Fruit fly (Drosophila melanogaster) whole organism, embryonic: Measurements from ENCODE around the gene CG5853.

Experiments
- Atf-2 ChIP-seq: fragments of 200-800 bp; sonication (Bioruptor generic); optimal IDR thresholded peaks from 2 replicates; lab custom pipeline; 2016; ENCODE audit warnings: missing biosample characterization, missing genetic modification characterization
- Bdp1 ChIP-seq: fragments of 200-800 bp; sonication (Bioruptor generic); optimal IDR thresholded peaks from 3 replicates; lab custom pipeline; 2016; ENCODE audit warnings: missing biosample characterization, missing genetic modification characterization
- CG11085 ChIP-seq: fragments of 200-800 bp; sonication (Bioruptor generic); IDR thresholded peaks from 2 replicates; pipeline ENCODE4 v1.3.6; 2022; ENCODE audit warnings: missing biosample characterization, missing genetic modification characterization
- CG11247 ChIP-seq: fragments of 200-800 bp; sonication (Bioruptor generic); IDR thresholded peaks from 2 replicates; pipeline ENCODE4 v1.3.6; 2022; ENCODE audit warnings: missing biosample characterization, missing genetic modification characterization
- CG12299 ChIP-seq: fragments of 200-800 bp; sonication (Bioruptor generic); optimal IDR thresholded peaks from 2 replicates; lab custom pipeline; 2018; ENCODE audit warnings: missing biosample characterization, mild to moderate bottlenecking, missing genetic modification characterization
- CG12391 ChIP-seq: fragments of 200-800 bp; sonication (Bioruptor generic); optimal IDR thresholded peaks from 3 replicates; lab custom pipeline; 2018; ENCODE audit warnings: missing biosample characterization, mild to moderate bottlenecking, missing genetic modification characterization, moderate library complexity
- CG13424 ChIP-seq: fragments of 200-800 bp; sonication (Bioruptor generic); optimal IDR thresholded peaks from 2 replicates; lab custom pipeline; 2019; ENCODE audit warnings: missing biosample characterization, mild to moderate bottlenecking, missing genetic modification characterization, moderate library complexity
- CG16815 ChIP-seq: fragments of 200-800 bp; sonication (Bioruptor generic); optimal IDR thresholded peaks from 3 replicates; lab custom pipeline; 2017; ENCODE audit warnings: missing biosample characterization, mild to moderate bottlenecking, missing genetic modification characterization
- CG2116 ChIP-seq: fragments of 200-800 bp; sonication (Bioruptor generic); optimal IDR thresholded peaks from 3 replicates; lab custom pipeline; 2018; ENCODE audit warnings: missing biosample characterization, mild to moderate bottlenecking, missing genetic modification characterization
- CG31224 ChIP-seq: fragments of 200-800 bp; sonication (Bioruptor generic); IDR thresholded peaks from 2 replicates; pipeline ENCODE4 v1.3.6; 2022; ENCODE audit warnings: missing biosample characterization, missing genetic modification characterization
- CG4282 ChIP-seq: fragments of 200-800 bp; sonication (Bioruptor generic); optimal IDR thresholded peaks from 2 replicates; lab custom pipeline; 2016; ENCODE audit warnings: missing biosample characterization, missing genetic modification characterization
- CG4707 ChIP-seq: fragments of 200-800 bp; sonication (Bioruptor generic); optimal IDR thresholded peaks from 2 replicates; lab custom pipeline; 2018; ENCODE audit warnings: missing biosample characterization, mild to moderate bottlenecking, missing genetic modification characterization, moderate library complexity
- CG6654 ChIP-seq: fragments of 200-800 bp; sonication (Bioruptor generic); optimal IDR thresholded peaks from 2 replicates; lab custom pipeline; 2017; ENCODE audit warnings: missing biosample characterization, mild to moderate bottlenecking, missing genetic modification characterization
- Dip3 ChIP-seq: fragments of 200-800 bp; sonication (Bioruptor generic); optimal IDR thresholded peaks from 3 replicates; lab custom pipeline; 2016; ENCODE audit warnings: missing biosample characterization, missing genetic modification characterization
- E2f2 ChIP-seq: fragments of 200-800 bp; sonication (Bioruptor generic); IDR thresholded peaks from 2 replicates; pipeline ENCODE4 v1.3.6; 2022; ENCODE audit warnings: missing biosample characterization, missing genetic modification characterization
- Fer3 ChIP-seq: fragments of 200-800 bp; sonication (Bioruptor generic); optimal IDR thresholded peaks from 2 replicates; lab custom pipeline; 2018; ENCODE audit warnings: missing biosample characterization, mild to moderate bottlenecking, missing genetic modification characterization, moderate library complexity
- Gug ChIP-seq: fragments of 200-800 bp; sonication (Bioruptor generic); IDR thresholded peaks from 4 replicates; pipeline ENCODE4 v1.3.6; 2022; ENCODE audit warnings: missing biosample characterization, missing genetic modification characterization
- HHEX ChIP-seq: fragments of 200-800 bp; sonication (Bioruptor generic); optimal IDR thresholded peaks from 3 replicates; lab custom pipeline; 2017; ENCODE audit warnings: missing biosample characterization, mild to moderate bottlenecking, missing genetic modification characterization, missing genetic modification reagents
- HLHmδ ChIP-seq: fragments of 200-800 bp; sonication (Bioruptor generic); optimal IDR thresholded peaks from 2 replicates; lab custom pipeline; 2018; ENCODE audit warnings: missing biosample characterization, mild to moderate bottlenecking, missing genetic modification characterization, moderate library complexity
- HmgZ ChIP-seq: fragments of 200-800 bp; sonication (Bioruptor generic); optimal IDR thresholded peaks from 2 replicates; lab custom pipeline; 2018; ENCODE audit warnings: missing biosample characterization, mild to moderate bottlenecking, missing genetic modification characterization
- Hr78 ChIP-seq, 2 experiments: fragments of 200-800 bp in 1 of 2; fragments of >200 bp in 1 of 2; sonication (Bioruptor generic) in 1 of 2; optimal IDR thresholded peaks; 2 replicates each; lab custom pipeline; 2017 to 2019; ENCODE audit warnings: missing biosample characterization in 2 of 2, missing genetic modification characterization in 2 of 2, mild to moderate bottlenecking in 1 of 2, moderate library complexity in 1 of 2
- Rfx ChIP-seq: fragments of 200-800 bp; sonication (Bioruptor generic); IDR thresholded peaks from 2 replicates; pipeline ENCODE4 v1.3.6; 2022; ENCODE audit warnings: missing biosample characterization, missing genetic modification characterization
- Sox102F ChIP-seq: fragments of 200-800 bp; sonication (Bioruptor generic); optimal IDR thresholded peaks from 2 replicates; lab custom pipeline; 2018; ENCODE audit warnings: missing biosample characterization, mild to moderate bottlenecking, missing genetic modification characterization, moderate library complexity
- Sry-δ ChIP-seq: fragments of 200-800 bp; sonication (Bioruptor generic); optimal IDR thresholded peaks from 2 replicates; lab custom pipeline; 2016; ENCODE audit warnings: missing biosample characterization, missing genetic modification characterization
- Trl ChIP-seq, 3 experiments: fragments of >200 bp in 2 of 3; fragments of 200-800 bp in 1 of 3; sonication (Bioruptor generic) in 1 of 3; optimal IDR thresholded peaks; 2 replicates in 1 of 3; 3 replicates in 2 of 3; lab custom pipeline; 2016 to 2017; ENCODE audit warnings: missing biosample characterization in 1 of 3, missing genetic modification characterization in 1 of 3
- Xbp1 ChIP-seq: fragments of 200-800 bp; sonication (Bioruptor generic); optimal IDR thresholded peaks from 3 replicates; lab custom pipeline; 2016; ENCODE audit warnings: missing biosample characterization, mild to moderate bottlenecking, missing genetic modification characterization
- Xrp1 ChIP-seq: fragments of 200-800 bp; sonication (Bioruptor generic); IDR thresholded peaks from 2 replicates; pipeline ENCODE4 v1.3.6; 2022; ENCODE audit warnings: missing biosample characterization, missing genetic modification characterization
- bab2 ChIP-seq: fragments of 200-800 bp; sonication (Bioruptor generic); optimal IDR thresholded peaks from 2 replicates; lab custom pipeline; 2016; ENCODE audit warnings: missing biosample characterization, missing genetic modification characterization
- bigmax ChIP-seq: fragments of 200-800 bp; sonication (Bioruptor generic); optimal IDR thresholded peaks from 2 replicates; lab custom pipeline; 2018; ENCODE audit warnings: missing biosample characterization, mild to moderate bottlenecking, missing genetic modification characterization
- cg ChIP-seq: fragments of 200-800 bp; sonication (Bioruptor generic); optimal IDR thresholded peaks from 3 replicates; lab custom pipeline; 2019; ENCODE audit warnings: missing biosample characterization, mild to moderate bottlenecking, missing genetic modification characterization, moderate library complexity
- chif ChIP-seq, 2 experiments: fragments of 200-800 bp; sonication (Bioruptor generic); optimal IDR thresholded peaks; 3 replicates each; lab custom pipeline; 2016; ENCODE audit warnings: missing biosample characterization in 2 of 2, missing genetic modification characterization in 2 of 2
- chm ChIP-seq: fragments of 200-800 bp; sonication (Bioruptor generic); IDR thresholded peaks from 2 replicates; pipeline ENCODE4 v1.3.6; 2022; ENCODE audit warnings: missing biosample characterization, missing genetic modification characterization
- crol ChIP-seq: fragments of 200-800 bp; sonication (Bioruptor generic); IDR thresholded peaks from 2 replicates; pipeline ENCODE4 v1.3.6; 2022; ENCODE audit warnings: missing biosample characterization, missing genetic modification characterization
- gcm2 ChIP-seq: fragments of 200-800 bp; sonication (Bioruptor generic); optimal IDR thresholded peaks from 2 replicates; lab custom pipeline; 2016; ENCODE audit warnings: missing biosample characterization, missing genetic modification characterization
- grn ChIP-seq: fragments of 200-800 bp; sonication (Bioruptor generic); optimal IDR thresholded peaks from 3 replicates; lab custom pipeline; 2017; ENCODE audit warnings: missing biosample characterization, missing genetic modification characterization
- gsb-n ChIP-seq: fragments of 200-800 bp; sonication (Bioruptor generic); optimal IDR thresholded peaks from 3 replicates; lab custom pipeline; 2018; ENCODE audit warnings: missing biosample characterization, mild to moderate bottlenecking, missing genetic modification characterization
- hth ChIP-seq: fragments of >200 bp; optimal IDR thresholded peaks from 2 replicates; lab custom pipeline; 2017; ENCODE audit warnings: inconsistent platforms
- kah ChIP-seq: fragments of 200-800 bp; sonication (Bioruptor generic); optimal IDR thresholded peaks from 2 replicates; lab custom pipeline; 2018; ENCODE audit warnings: missing biosample characterization, mild to moderate bottlenecking, missing genetic modification characterization
- ken ChIP-seq: fragments of 200-800 bp; sonication (Bioruptor generic); IDR thresholded peaks from 3 replicates; pipeline ENCODE4 v1.3.6; 2022; ENCODE audit warnings: missing biosample characterization, missing genetic modification characterization
- mld ChIP-seq: fragments of 200-800 bp; sonication (Bioruptor generic); IDR thresholded peaks from 3 replicates; pipeline ENCODE4 v1.3.6; 2022; ENCODE audit warnings: missing biosample characterization, missing genetic modification characterization; ENCODE audit not compliant: partially characterized antibody
- pzg ChIP-seq: fragments of 200-800 bp; sonication (Bioruptor generic); optimal IDR thresholded peaks from 3 replicates; lab custom pipeline; 2018; ENCODE audit warnings: missing biosample characterization, mild to moderate bottlenecking, missing genetic modification characterization, moderate library complexity
- ranshi ChIP-seq: fragments of 200-800 bp; sonication (Bioruptor generic); IDR thresholded peaks from 2 replicates; pipeline ENCODE4 v1.3.6; 2022; ENCODE audit warnings: missing biosample characterization, missing genetic modification characterization
- repo ChIP-seq: fragments of 200-800 bp; sonication (Bioruptor generic); optimal IDR thresholded peaks from 2 replicates; lab custom pipeline; 2016; ENCODE audit warnings: missing biosample characterization, missing genetic modification characterization
- run ChIP-seq: fragments of 200-800 bp; sonication (Bioruptor generic); optimal IDR thresholded peaks from 3 replicates; lab custom pipeline; 2018; ENCODE audit warnings: missing biosample characterization, mild to moderate bottlenecking, missing genetic modification characterization
- scrt ChIP-seq: fragments of 200-800 bp; sonication (Bioruptor generic); optimal IDR thresholded peaks from 2 replicates; lab custom pipeline; 2018; ENCODE audit warnings: missing biosample characterization, mild to moderate bottlenecking, missing genetic modification characterization, moderate library complexity
- sens ChIP-seq: fragments of 200-800 bp; sonication (Bioruptor generic); peaks from one replicate; lab custom pipeline; 2016; ENCODE audit warnings: missing biosample characterization, missing genetic modification characterization
- ssp ChIP-seq: fragments of 200-800 bp; sonication (Bioruptor generic); IDR thresholded peaks from 2 replicates; pipeline ENCODE4 v1.3.6; 2022; ENCODE audit warnings: missing biosample characterization, missing genetic modification characterization
- zfh2 ChIP-seq: fragments of 200-800 bp; sonication (Bioruptor generic); optimal IDR thresholded peaks from 2 replicates; lab custom pipeline; 2016; ENCODE audit warnings: missing biosample characterization, missing genetic modification characterization

The CG5853 gene

dm6 chr2L:9918020-9918959, 29.2 kb downstream of the CG5853 start, which contains the start of the genes CG5885 and CG4598 (continued):
- TF ChIP-seq CG16815 (GFP tag; lab: Kevin White, UChicago) (peak; percentile 40), CG4707 (no peak), Xrp1 (GFP tag; lab: Robert Waterston, UW) (peak; percentile 58), E2f2 (peak; percentile 95), Dip3 (GFP tag; lab: Kevin White, UChicago) (peak; percentile 21), CG2116 (GFP tag; lab: Kevin White, UChicago) (peak; percentile 90), cg (GFP tag; lab: Kevin White, UChicago) (no peak), Bdp1 (GFP tag; lab: Kevin White, UChicago) (peak; percentile 22), HHEX (GFP tag; lab: Kevin White, UChicago) (peak; percentile 38), gcm2 (peak; percentile 25), CG12299 (tag; lab: Kevin White, UChicago) (peak; percentile 2), zfh2 (GFP tag; lab: Kevin White, UChicago) (peak; percentile 51), bab2 (GFP tag; lab: Kevin White, UChicago) (peak; percentile 37), CG11247 (GFP tag; lab: Robert Waterston, UW) (no peak; the same call in 1 of the 2 replicates), HmgZ (tag; lab: Kevin White, UChicago) (peak; percentile 55), bigmax (GFP tag; lab: Kevin White, UChicago) (no peak), run (peak; percentile 17), chm (GFP tag; lab: Robert Waterston, UW) (peak; percentile 61), gsb-n (peak; percentile 73), CG4282 (no peak), repo (GFP tag; lab: Kevin White, UChicago) (no peak), CG13424 (tag; lab: Kevin White, UChicago) (peak; percentile 78), scrt (GFP tag; lab: Kevin White, UChicago) (peak; percentile 78), Rfx (GFP tag; lab: Robert Waterston, UW) (peak; percentile 80), Fer3 (tag; lab: Kevin White, UChicago) (peak; percentile 59), ken (GFP tag; lab: Robert Waterston, UW) (peak; percentile 71; the same call in 1 of the 3 replicates), mld (GFP tag; lab: Robert Waterston, UW) (peak; percentile 82), chif (GFP tag; optimal IDR thresholded peaks at IDR 0.05; lab: Kevin White, UChicago) (peak in 1 of 2 experiments; percentile 30), Sox102F (peak; percentile 80), Hr78 (GFP tag; optimal IDR thresholded peaks at IDR 0.05; lab: Kevin White, UChicago) (peak in 1 of 2 experiments; percentile 37), CG11085 (GFP tag; lab: Robert Waterston, UW) (no peak), pzg (GFP tag; lab: Kevin White, UChicago) (peak; percentile 90), HLHmδ (no peak), CG12391 (tag; lab: Kevin White, UChicago) (peak; percentile 82), kah (GFP tag; lab: Kevin White, UChicago) (peak; percentile 59), Sry-δ (GFP tag; lab: Kevin White, UChicago) (peak; percentile 82), Gug (GFP tag; lab: Robert Waterston, UW) (peak; percentile 56; the same call in 2 of the 4 replicates), CG6654 (GFP tag; lab: Kevin White, UChicago) (no peak), Trl (optimal IDR thresholded peaks at IDR 0.05; lab: Kevin White, UChicago) (no peak), Trl (GFP tag; optimal IDR thresholded peaks at IDR 0.05; lab: Kevin White, UChicago) (peak; percentile 21), sens (GFP tag; lab: Kevin White, UChicago) (peak; percentile 89), grn (GFP tag; lab: Kevin White, UChicago) (no peak), CG31224 (GFP tag; lab: Robert Waterston, UW) (no peak), hth (no peak), ssp (GFP tag; lab: Robert Waterston, UW) (peak; percentile 39; the same call in 1 of the 2 replicates), crol (no peak), ranshi (peak; percentile 78), Xbp1 (GFP tag; lab: Kevin White, UChicago) (peak; percentile 81), Atf-2 (GFP tag; lab: Kevin White, UChicago) (no peak)
